Worm (Caenorhabditis elegans) whole organism, L2 larva: Measurements from ENCODE around the gene atx-3.

Experiments used
- C34F6.9 ChIP-seq: fragments of 150-350 bp; optimal IDR thresholded peaks from 2 replicates; lab custom pipeline; 2014; ENCODE audit warnings: missing biosample characterization, missing genetic modification characterization
- F13H6.1 ChIP-seq: sonication (generic microtip); optimal IDR thresholded peaks from 2 replicates; lab custom pipeline; 2016; ENCODE audit warnings: missing genetic modification characterization, missing compliant biosample characterization
- R02D3.7 ChIP-seq: fragments of 150-350 bp; optimal IDR thresholded peaks from 2 replicates; lab custom pipeline; 2014; ENCODE audit warnings: missing biosample characterization, missing genetic modification characterization
- Y55F3AM.14 ChIP-seq: fragments of 200-800 bp; sonication (Bioruptor generic); optimal IDR thresholded peaks from 2 replicates; lab custom pipeline; 2018; ENCODE audit warnings: mild to moderate bottlenecking, missing genetic modification characterization, missing compliant biosample characterization
- ZK546.5 ChIP-seq: sonication (generic microtip); optimal IDR thresholded peaks from 2 replicates; lab custom pipeline; 2017; ENCODE audit warnings: missing biosample characterization, missing genetic modification characterization
- aly-2 ChIP-seq: fragments of 150-350 bp; optimal IDR thresholded peaks from 2 replicates; lab custom pipeline; 2014; ENCODE audit warnings: missing biosample characterization, missing genetic modification characterization
- ama-1 ChIP-seq: fragments of 150-350 bp; optimal IDR thresholded peaks from 2 replicates; lab custom pipeline; 2018; ENCODE audit warnings: inconsistent platforms
- blmp-1 ChIP-seq: sonication (generic microtip); optimal IDR thresholded peaks from 2 replicates; lab custom pipeline; 2017; ENCODE audit warnings: missing genetic modification characterization, mild to moderate bottlenecking, missing compliant biosample characterization, antibody characterized with exemption, moderate library complexity; ENCODE audit not compliant: insufficient read depth
- ceh-16 ChIP-seq: fragments of 150-350 bp; optimal IDR thresholded peaks from 2 replicates; lab custom pipeline; 2014; ENCODE audit warnings: missing biosample characterization, missing genetic modification characterization
- ceh-82 ChIP-seq: fragments of 150-350 bp; optimal IDR thresholded peaks from 2 replicates; lab custom pipeline; 2014; ENCODE audit warnings: missing biosample characterization, missing genetic modification characterization
- crh-2 ChIP-seq: sonication (generic microtip); optimal IDR thresholded peaks from 2 replicates; lab custom pipeline; 2017; ENCODE audit warnings: missing biosample characterization, missing genetic modification characterization
- dmd-4 ChIP-seq: sonication (generic microtip); optimal IDR thresholded peaks from 2 replicates; lab custom pipeline; 2017; ENCODE audit warnings: missing biosample characterization, missing genetic modification characterization
- egl-27 ChIP-seq: sonication (generic microtip); optimal IDR thresholded peaks from 3 replicates; lab custom pipeline; 2017; ENCODE audit warnings: missing biosample characterization, missing genetic modification reagents, missing genetic modification characterization
- elt-1 ChIP-seq: fragments of 150-350 bp; optimal IDR thresholded peaks from 2 replicates; lab custom pipeline; 2014; ENCODE audit warnings: missing biosample characterization, missing genetic modification characterization
- fos-1 ChIP-seq: fragments of 150-350 bp; optimal IDR thresholded peaks from 2 replicates; lab custom pipeline; 2014; ENCODE audit warnings: missing biosample characterization, missing genetic modification characterization
- gmeb-1 ChIP-seq: fragments of 150-350 bp; optimal IDR thresholded peaks from 2 replicates; lab custom pipeline; 2014; ENCODE audit warnings: missing biosample characterization, missing genetic modification characterization
- lin-11 ChIP-seq: fragments of 150-350 bp; sonication (generic microtip); optimal IDR thresholded peaks from 2 replicates; lab custom pipeline; 2014; ENCODE audit warnings: missing biosample characterization, missing genetic modification characterization, inconsistent platforms, mixed read lengths
- lin-13 ChIP-seq: fragments of 150-350 bp; optimal IDR thresholded peaks from 2 replicates; lab custom pipeline; 2014; ENCODE audit warnings: missing biosample characterization, missing genetic modification reagents, missing genetic modification characterization
- lin-39 ChIP-seq: fragments of 150-350 bp; optimal IDR thresholded peaks from 2 replicates; lab custom pipeline; 2014; ENCODE audit warnings: missing biosample characterization, missing genetic modification reagents, missing genetic modification characterization
- lsy-2 ChIP-seq, 2 experiments: fragments of 150-350 bp in 1 of 2; sonication (generic microtip) in 1 of 2; optimal IDR thresholded peaks; 2 replicates each; lab custom pipeline; 2014 to 2017; ENCODE audit warnings: missing biosample characterization in 2 of 2, missing genetic modification characterization in 2 of 2
- mbf-1 ChIP-seq: sonication (generic microtip); optimal IDR thresholded peaks from 2 replicates; lab custom pipeline; 2017; ENCODE audit warnings: missing biosample characterization, missing genetic modification characterization
- nhr-10 ChIP-seq: sonication (generic microtip); optimal IDR thresholded peaks from 2 replicates; lab custom pipeline; 2017; ENCODE audit warnings: missing biosample characterization, missing genetic modification characterization
- nhr-11 ChIP-seq: fragments of 150-350 bp; optimal IDR thresholded peaks from 2 replicates; lab custom pipeline; 2014; ENCODE audit warnings: missing biosample characterization, missing genetic modification characterization
- nhr-129 ChIP-seq: fragments of 150-350 bp; optimal IDR thresholded peaks from 2 replicates; lab custom pipeline; 2014; ENCODE audit warnings: missing biosample characterization, missing genetic modification characterization
- nhr-21 ChIP-seq: fragments of 150-350 bp; optimal IDR thresholded peaks from 2 replicates; lab custom pipeline; 2014; ENCODE audit warnings: missing biosample characterization, missing genetic modification characterization
- nhr-237 ChIP-seq: fragments of 150-350 bp; optimal IDR thresholded peaks from 2 replicates; lab custom pipeline; 2014; ENCODE audit warnings: missing biosample characterization, missing genetic modification characterization
- nhr-25 ChIP-seq: fragments of 150-350 bp; sonication (generic microtip); optimal IDR thresholded peaks from 3 replicates; lab custom pipeline; 2014; ENCODE audit warnings: missing biosample characterization, missing genetic modification characterization
- nhr-6 ChIP-seq: fragments of 150-350 bp; optimal IDR thresholded peaks from 2 replicates; lab custom pipeline; 2014; ENCODE audit warnings: missing biosample characterization, missing genetic modification characterization
- nhr-77 ChIP-seq: fragments of 150-350 bp; optimal IDR thresholded peaks from 2 replicates; lab custom pipeline; 2014; ENCODE audit warnings: missing biosample characterization, missing genetic modification characterization
- skn-1 ChIP-seq: sonication (generic microtip); optimal IDR thresholded peaks from 2 replicates; lab custom pipeline; 2017; ENCODE audit warnings: missing biosample characterization, missing genetic modification characterization
- sma-9 ChIP-seq, 2 experiments: fragments of 150-350 bp in 1 of 2; sonication (generic microtip) in 1 of 2; optimal IDR thresholded peaks; 2 replicates each; lab custom pipeline; 2014 to 2016; ENCODE audit warnings: missing genetic modification characterization in 2 of 2, mild to moderate bottlenecking in 1 of 2, missing biosample characterization in 1 of 2, missing compliant biosample characterization in 1 of 2, missing genetic modification reagents in 1 of 2, moderate library complexity in 1 of 2
- snpc-4 ChIP-seq: fragments of 150-350 bp; optimal IDR thresholded peaks from 2 replicates; lab custom pipeline; 2014; ENCODE audit warnings: missing biosample characterization, missing genetic modification characterization
- unc-39 ChIP-seq: fragments of 150-350 bp; optimal IDR thresholded peaks from 2 replicates; lab custom pipeline; 2014; ENCODE audit warnings: missing biosample characterization, missing genetic modification characterization
- ztf-1 ChIP-seq: fragments of 200-800 bp; sonication (Bioruptor generic); conservative IDR thresholded peaks from 2 replicates; pipeline ENCODE4 v1.3.6; 2022; ENCODE audit warnings: missing genetic modification characterization, missing compliant biosample characterization
- ztf-11 ChIP-seq: sonication (generic microtip); optimal IDR thresholded peaks from 2 replicates; lab custom pipeline; 2017; ENCODE audit warnings: missing biosample characterization, missing genetic modification characterization

atx-3 gene

ce11 chrV:15566511-15567178 is 10.6 kb downstream of the atx-3 start (continued):
- TF ChIP-seq elt-1 (tag; lab: Kevin White, UChicago) (no peak), nhr-77 (tag; lab: Kevin White, UChicago) (no peak), ztf-11 (no peak), nhr-6 (tag; lab: Kevin White, UChicago) (peak; percentile 29), egl-27 (tag; lab: Kevin White, UChicago) (no peak)
- TF ChIP-seq, all 48 proteins: peak for 22

ce11 chrV:15563985-15564384 is 13.3 kb downstream of the atx-3 start:
- TF ChIP-seq skn-1 (no peak), gmeb-1 (tag; lab: Kevin White, UChicago) (peak; percentile 38), fos-1 (peak; percentile 52), R02D3.7 (tag; lab: Kevin White, UChicago) (no peak), F13H6.1 (tag; lab: Kevin White, UChicago) (peak; percentile 68), lin-13 (GFP tag; lab: Kevin White, UChicago) (no peak), mbf-1 (tag; lab: Kevin White, UChicago) (no peak), nhr-237 (no peak), lsy-2 (tag; optimal IDR thresholded peaks at IDR 0.05; lab: Kevin White, UChicago) (peak in 1 of 2 experiments; percentile 49), ZK546.5 (tag; lab: Kevin White, UChicago) (no peak), C34F6.9 (tag; lab: Kevin White, UChicago) (peak; percentile 41), unc-39 (tag; lab: Kevin White, UChicago) (no peak), nhr-77 (tag; lab: Kevin White, UChicago) (no peak), blmp-1 (tag; lab: Kevin White, UChicago) (no peak), snpc-4 (tag; lab: Kevin White, UChicago) (no peak), nhr-129 (tag; lab: Kevin White, UChicago) (peak; percentile 76), lin-39 (tag; lab: Kevin White, UChicago) (no peak), ceh-82 (tag; lab: Kevin White, UChicago) (no peak), nhr-25 (no peak), nhr-6 (tag; lab: Kevin White, UChicago) (no peak), crh-2 (tag; lab: Kevin White, UChicago) (no peak), sma-9 (GFP tag; optimal IDR thresholded peaks at IDR 0.05; lab: Kevin White, UChicago) (peak; percentile 95), sma-9 (tag; optimal IDR thresholded peaks at IDR 0.05; lab: Kevin White, UChicago) (no peak), nhr-21 (peak; percentile 60), elt-1 (tag; lab: Kevin White, UChicago) (no peak), nhr-10 (tag; lab: Kevin White, UChicago) (no peak)

- no peak for TF ChIP-seq skn-1
- TF ChIP-seq Y55F3AM.14 (GFP tag; lab: Kevin White, UChicago) = no peak
- no peak for TF ChIP-seq elt-1 (tag; lab: Kevin White, UChicago)
- no peak for TF ChIP-seq ceh-16 (tag; lab: Kevin White, UChicago)
- TF ChIP-seq mbf-1 (tag; lab: Kevin White, UChicago) = no peak
- no peak for TF ChIP-seq nhr-25
- no peak for TF ChIP-seq ama-1
- no peak for TF ChIP-seq ceh-82 (tag; lab: Kevin White, UChicago)
- no peak for TF ChIP-seq aly-2
Observed at ce11 chrV:15563477-15563876, 13.8 kb downstream of the atx-3 start.

ce11 chrV:15562541-15562940 is 14.7 kb downstream of the atx-3 start:
- no peak for TF ChIP-seq ztf-11
- TF ChIP-seq ztf-1 (GFP tag; lab: Robert Waterston, UW) = no peak
- no peak for TF ChIP-seq lin-13 (GFP tag; lab: Kevin White, UChicago)
- TF ChIP-seq skn-1 = no peak
- no peak for TF ChIP-seq lin-11
- no peak for TF ChIP-seq dmd-4 (tag; lab: Kevin White, UChicago)
- no peak for TF ChIP-seq gmeb-1 (tag; lab: Kevin White, UChicago)
- no peak for TF ChIP-seq nhr-11 (tag; lab: Kevin White, UChicago)
